Fruit fly (Drosophila melanogaster): Measurements from ENCODE around the gene Eig71Ej.
A peak's percentile ranks its signal among the peaks of the same experiment; 100 is the strongest.

The Eig71Ej gene

dm6 chr3L:15631067-15631466, 29.7 kb downstream of the Eig71Ej start:
- no peak for TF ChIP-seq noc (tag; optimal IDR thresholded peaks at IDR 0.05)

- no peak for TF ChIP-seq noc (tag; optimal IDR thresholded peaks at IDR 0.05)
Measured at dm6 chr3L:15627295-15627694, 33.5 kb downstream of the Eig71Ej start.

- TF ChIP-seq noc (tag; optimal IDR thresholded peaks at IDR 0.05) = peak; percentile 93
Measured at dm6 chr3L:15625676-15626414, 35.0 kb downstream of the Eig71Ej start.

dm6 chr3L:15624944-15625610, 35.7 kb downstream of the Eig71Ej start:
- TF ChIP-seq noc (tag; optimal IDR thresholded peaks at IDR 0.05) = no peak

dm6 chr3L:15624097-15624496, 36.7 kb downstream of the Eig71Ej start:
- no peak for TF ChIP-seq noc (tag; optimal IDR thresholded peaks at IDR 0.05)

dm6 chr3L:15619626-15620247, 41.1 kb downstream of the Eig71Ej start, which contains the start of gene Phs:
Gene Phs, plus strand, starts transcription at chr3L:15619901.
- peak; percentile 60 for TF ChIP-seq noc (tag; optimal IDR thresholded peaks at IDR 0.05)

dm6 chr3L:15616900-15617299, 43.9 kb downstream of the Eig71Ej start:
- TF ChIP-seq noc (tag; optimal IDR thresholded peaks at IDR 0.05) = no peak

dm6 chr3L:15616490-15616889, 44.3 kb downstream of the Eig71Ej start:
- no peak for TF ChIP-seq noc (tag; optimal IDR thresholded peaks at IDR 0.05)

- TF ChIP-seq noc (tag; optimal IDR thresholded peaks at IDR 0.05) = no peak
Measured at dm6 chr3L:15612728-15613127, 48.1 kb downstream of the Eig71Ej start, which contains the start of gene CG13449. Gene CG13449, minus strand, starts transcription at chr3L:15612828.
